Fruit fly (Drosophila melanogaster) whole organism, prepupa: Measurements from ENCODE around the gene MME1.
A peak's percentile ranks its signal among the peaks of the same experiment; 100 is the strongest.

Experiments used
- Blimp-1 ChIP-seq: fragments of 200-800 bp; sonication (Bioruptor generic); optimal IDR thresholded peaks from 3 replicates; lab custom pipeline; 2017; ENCODE audit warnings: missing biosample characterization, missing genetic modification characterization, mild to moderate bottlenecking, moderate library complexity, missing genetic modification reagents
- CG10631 ChIP-seq: fragments of 200-800 bp; sonication (Bioruptor generic); optimal IDR thresholded peaks from 2 replicates; lab custom pipeline; 2016; ENCODE audit warnings: missing biosample characterization, missing genetic modification characterization
- CG11294 ChIP-seq: fragments of 200-800 bp; sonication (Bioruptor generic); IDR thresholded peaks from 2 replicates; pipeline ENCODE4 v1.3.6; 2022; ENCODE audit warnings: missing biosample characterization, missing genetic modification characterization
- CG11762 ChIP-seq: fragments of 200-800 bp; sonication (Bioruptor generic); optimal IDR thresholded peaks from 3 replicates; lab custom pipeline; 2016; ENCODE audit warnings: missing biosample characterization, missing genetic modification characterization; ENCODE audit not compliant: insufficient read depth
- CG11902 ChIP-seq: fragments of 200-800 bp; sonication (Bioruptor generic); optimal IDR thresholded peaks from 3 replicates; lab custom pipeline; 2016; ENCODE audit warnings: missing biosample characterization, missing genetic modification characterization
- CG1621 ChIP-seq: fragments of 200-800 bp; sonication (Bioruptor generic); optimal IDR thresholded peaks from 3 replicates; lab custom pipeline; 2018; ENCODE audit warnings: missing biosample characterization, mild to moderate bottlenecking, missing genetic modification characterization
- CG16779 ChIP-seq: fragments of 200-800 bp; sonication (Bioruptor generic); optimal IDR thresholded peaks from 3 replicates; lab custom pipeline; 2017; ENCODE audit warnings: missing biosample characterization, mild to moderate bottlenecking, missing genetic modification characterization
- CG3032 ChIP-seq: fragments of 200-800 bp; optimal IDR thresholded peaks from 2 replicates; lab custom pipeline; 2019; ENCODE audit warnings: missing biosample characterization, mild to moderate bottlenecking, missing genetic modification characterization, moderate library complexity
- CG31627 ChIP-seq: fragments of 200-800 bp; sonication (Bioruptor generic); optimal IDR thresholded peaks from 3 replicates; lab custom pipeline; 2016; ENCODE audit warnings: missing biosample characterization, missing genetic modification characterization
- CG32006 ChIP-seq: fragments of 200-800 bp; sonication (Bioruptor generic); optimal IDR thresholded peaks from 3 replicates; lab custom pipeline; 2017; ENCODE audit warnings: missing biosample characterization, mild to moderate bottlenecking, missing genetic modification characterization
- CG34406 ChIP-seq: fragments of 200-800 bp; sonication (Bioruptor generic); optimal IDR thresholded peaks from 3 replicates; lab custom pipeline; 2016; ENCODE audit warnings: missing biosample characterization, missing genetic modification characterization
- CG3919 ChIP-seq: fragments of 200-800 bp; sonication (Bioruptor generic); optimal IDR thresholded peaks from 3 replicates; lab custom pipeline; 2016; ENCODE audit warnings: missing biosample characterization, missing genetic modification characterization
- CG4318 ChIP-seq: fragments of 200-800 bp; sonication (Bioruptor generic); optimal IDR thresholded peaks from 3 replicates; lab custom pipeline; 2017; ENCODE audit warnings: missing biosample characterization, mild to moderate bottlenecking, missing genetic modification characterization
- CG6163 ChIP-seq: fragments of 200-800 bp; sonication (Bioruptor generic); IDR thresholded peaks from 3 replicates; pipeline ENCODE4 v1.3.6; 2022; ENCODE audit warnings: missing biosample characterization, missing genetic modification characterization
- CG6276 ChIP-seq: fragments of 200-800 bp; sonication (Bioruptor generic); optimal IDR thresholded peaks from 2 replicates; lab custom pipeline; 2017; ENCODE audit warnings: missing biosample characterization, mild to moderate bottlenecking, missing genetic modification characterization
- CG6792 ChIP-seq: fragments of 200-800 bp; sonication (Bioruptor generic); optimal IDR thresholded peaks from 3 replicates; lab custom pipeline; 2016; ENCODE audit warnings: missing biosample characterization, missing genetic modification characterization
- CG6808 ChIP-seq: fragments of 200-800 bp; sonication (Bioruptor generic); optimal IDR thresholded peaks from 3 replicates; lab custom pipeline; 2017; ENCODE audit warnings: missing biosample characterization, missing genetic modification characterization, mild to moderate bottlenecking, moderate library complexity, missing genetic modification reagents
- CG7368 ChIP-seq: fragments of 200-800 bp; sonication (Bioruptor generic); optimal IDR thresholded peaks from 3 replicates; lab custom pipeline; 2016; ENCODE audit warnings: missing biosample characterization, missing genetic modification characterization
- CG8119 ChIP-seq: fragments of 200-800 bp; sonication (Bioruptor generic); IDR thresholded peaks from 3 replicates; pipeline ENCODE4 v1.3.6; 2022; ENCODE audit warnings: missing biosample characterization, missing genetic modification characterization
- CG8319 ChIP-seq: fragments of 200-800 bp; sonication (Bioruptor generic); optimal IDR thresholded peaks from 3 replicates; lab custom pipeline; 2016; ENCODE audit warnings: missing biosample characterization, missing genetic modification characterization
- CG8632 ChIP-seq: fragments of 200-800 bp; sonication (Bioruptor generic); optimal IDR thresholded peaks from 3 replicates; lab custom pipeline; 2016; ENCODE audit warnings: missing biosample characterization, missing genetic modification characterization
- CG9139 ChIP-seq: fragments of 200-800 bp; sonication (Bioruptor generic); optimal IDR thresholded peaks from 3 replicates; lab custom pipeline; 2017; ENCODE audit warnings: missing biosample characterization, mild to moderate bottlenecking, missing genetic modification characterization
- Eip75B ChIP-seq: fragments of 200-800 bp; sonication (Bioruptor generic); optimal IDR thresholded peaks from 3 replicates; lab custom pipeline; 2016; ENCODE audit warnings: missing biosample characterization, missing genetic modification characterization
- Eip78C ChIP-seq: fragments of 200-800 bp; sonication (Bioruptor generic); peaks from one replicate; lab custom pipeline; 2016; ENCODE audit warnings: missing biosample characterization, missing genetic modification characterization
- Eip93F ChIP-seq: fragments of 200-800 bp; sonication (Bioruptor generic); optimal IDR thresholded peaks from 2 replicates; lab custom pipeline; 2016; ENCODE audit warnings: missing biosample characterization, mild to moderate bottlenecking, missing genetic modification characterization
- Ets21C ChIP-seq: fragments of 200-800 bp; sonication (Bioruptor generic); optimal IDR thresholded peaks from 3 replicates; lab custom pipeline; 2016; ENCODE audit warnings: missing biosample characterization, missing genetic modification characterization
- Ets96B ChIP-seq: fragments of 200-800 bp; optimal IDR thresholded peaks from 2 replicates; lab custom pipeline; 2019; ENCODE audit warnings: missing biosample characterization, mild to moderate bottlenecking, missing genetic modification characterization, moderate library complexity
- Hr38 ChIP-seq: sonication (Bioruptor generic); optimal IDR thresholded peaks from 2 replicates; lab custom pipeline; 2016; ENCODE audit warnings: missing biosample characterization, missing genetic modification characterization
- Hr4 ChIP-seq: fragments of 200-800 bp; sonication (Bioruptor generic); optimal IDR thresholded peaks from 3 replicates; lab custom pipeline; 2016; ENCODE audit warnings: missing biosample characterization, missing genetic modification characterization
- Lpt ChIP-seq: fragments of 200-800 bp; sonication (Bioruptor generic); optimal IDR thresholded peaks from 3 replicates; lab custom pipeline; 2016; ENCODE audit warnings: missing biosample characterization, missing genetic modification characterization
- Met ChIP-seq: fragments of 200-800 bp; sonication (Bioruptor generic); optimal IDR thresholded peaks from 3 replicates; lab custom pipeline; 2016; ENCODE audit warnings: missing biosample characterization, missing genetic modification characterization
- OdsH ChIP-seq: fragments of 200-800 bp; sonication (Bioruptor generic); optimal IDR thresholded peaks from 3 replicates; lab custom pipeline; 2016; ENCODE audit warnings: missing biosample characterization, missing genetic modification characterization
- Sox102F ChIP-seq: fragments of 200-800 bp; sonication (Bioruptor generic); optimal IDR thresholded peaks from 2 replicates; lab custom pipeline; 2016; ENCODE audit warnings: missing biosample characterization, mild to moderate bottlenecking, missing genetic modification characterization
- Sox14 ChIP-seq: fragments of 200-800 bp; sonication (Bioruptor generic); optimal IDR thresholded peaks from 3 replicates; lab custom pipeline; 2016; ENCODE audit warnings: missing biosample characterization, missing genetic modification characterization
- Sox15 ChIP-seq: fragments of 200-800 bp; sonication (Bioruptor generic); optimal IDR thresholded peaks from 3 replicates; lab custom pipeline; 2016; ENCODE audit warnings: missing biosample characterization, missing genetic modification characterization
- achi ChIP-seq: fragments of 200-800 bp; sonication (Bioruptor generic); optimal IDR thresholded peaks from 3 replicates; lab custom pipeline; 2016; ENCODE audit warnings: missing biosample characterization, missing genetic modification characterization
- acj6 ChIP-seq: fragments of 200-800 bp; sonication (Bioruptor generic); optimal IDR thresholded peaks from 3 replicates; lab custom pipeline; 2016; ENCODE audit warnings: missing biosample characterization, missing genetic modification characterization
- cyc ChIP-seq: fragments of 200-800 bp; sonication (Bioruptor generic); optimal IDR thresholded peaks from 3 replicates; lab custom pipeline; 2016; ENCODE audit warnings: missing biosample characterization, missing genetic modification characterization
- dac ChIP-seq: fragments of 200-800 bp; sonication (Bioruptor generic); optimal IDR thresholded peaks from 2 replicates; lab custom pipeline; 2017; ENCODE audit warnings: missing biosample characterization, mild to moderate bottlenecking, missing genetic modification characterization
- esn ChIP-seq: fragments of 200-800 bp; sonication (Bioruptor generic); optimal IDR thresholded peaks from 2 replicates; lab custom pipeline; 2016; ENCODE audit warnings: missing biosample characterization, mild to moderate bottlenecking, missing genetic modification characterization, moderate library complexity
- fd59A ChIP-seq: fragments of 200-800 bp; sonication (Bioruptor generic); optimal IDR thresholded peaks from 2 replicates; lab custom pipeline; 2017; ENCODE audit warnings: missing biosample characterization, mild to moderate bottlenecking, missing genetic modification characterization, missing genetic modification reagents
- fkh ChIP-seq: fragments of 200-800 bp; sonication (Bioruptor generic); optimal IDR thresholded peaks from 3 replicates; lab custom pipeline; 2017; ENCODE audit warnings: missing biosample characterization, mild to moderate bottlenecking, missing genetic modification characterization, moderate library complexity
- net ChIP-seq: fragments of 200-800 bp; sonication (Bioruptor generic); optimal IDR thresholded peaks from 3 replicates; lab custom pipeline; 2016; ENCODE audit warnings: missing biosample characterization, missing genetic modification characterization
- pdm3 ChIP-seq: fragments of 200-800 bp; sonication (Bioruptor generic); optimal IDR thresholded peaks from 3 replicates; lab custom pipeline; 2016; ENCODE audit warnings: missing biosample characterization, missing genetic modification characterization
- salr ChIP-seq, 2 experiments: fragments of 200-800 bp; sonication (Bioruptor generic); optimal IDR thresholded peaks; 3 replicates each; lab custom pipeline; 2016 to 2018; ENCODE audit warnings: missing biosample characterization in 2 of 2, missing genetic modification characterization in 2 of 2, mild to moderate bottlenecking in 1 of 2
- spab ChIP-seq: fragments of 200-800 bp; sonication (Bioruptor generic); optimal IDR thresholded peaks from 2 replicates; lab custom pipeline; 2017; ENCODE audit warnings: missing biosample characterization, mild to moderate bottlenecking, missing genetic modification characterization, missing genetic modification reagents
- svp ChIP-seq: fragments of 200-800 bp; sonication (Bioruptor generic); peaks from one replicate; lab custom pipeline; 2016; ENCODE audit warnings: missing biosample characterization, missing genetic modification characterization
- topi ChIP-seq: fragments of 200-800 bp; sonication (Bioruptor generic); optimal IDR thresholded peaks from 3 replicates; lab custom pipeline; 2016; ENCODE audit warnings: missing biosample characterization, missing genetic modification characterization
- vri ChIP-seq: fragments of 200-800 bp; sonication (Bioruptor generic); optimal IDR thresholded peaks from 3 replicates; lab custom pipeline; 2016; ENCODE audit warnings: missing biosample characterization, mild to moderate bottlenecking, missing genetic modification characterization

Gene MME1

dm6 chr2L:7051740-7052139 lies 24.4 kb downstream of the MME1 start:
- TF ChIP-seq fkh (GFP tag; lab: Kevin White, UChicago) (no peak), CG31627 (GFP tag; lab: Kevin White, UChicago) (no peak), CG6163 (GFP tag; lab: Robert Waterston, UW) (no peak), Ets21C (GFP tag; lab: Kevin White, UChicago) (no peak), Eip78C (GFP tag; lab: Kevin White, UChicago) (peak; percentile 45)

DNA sequence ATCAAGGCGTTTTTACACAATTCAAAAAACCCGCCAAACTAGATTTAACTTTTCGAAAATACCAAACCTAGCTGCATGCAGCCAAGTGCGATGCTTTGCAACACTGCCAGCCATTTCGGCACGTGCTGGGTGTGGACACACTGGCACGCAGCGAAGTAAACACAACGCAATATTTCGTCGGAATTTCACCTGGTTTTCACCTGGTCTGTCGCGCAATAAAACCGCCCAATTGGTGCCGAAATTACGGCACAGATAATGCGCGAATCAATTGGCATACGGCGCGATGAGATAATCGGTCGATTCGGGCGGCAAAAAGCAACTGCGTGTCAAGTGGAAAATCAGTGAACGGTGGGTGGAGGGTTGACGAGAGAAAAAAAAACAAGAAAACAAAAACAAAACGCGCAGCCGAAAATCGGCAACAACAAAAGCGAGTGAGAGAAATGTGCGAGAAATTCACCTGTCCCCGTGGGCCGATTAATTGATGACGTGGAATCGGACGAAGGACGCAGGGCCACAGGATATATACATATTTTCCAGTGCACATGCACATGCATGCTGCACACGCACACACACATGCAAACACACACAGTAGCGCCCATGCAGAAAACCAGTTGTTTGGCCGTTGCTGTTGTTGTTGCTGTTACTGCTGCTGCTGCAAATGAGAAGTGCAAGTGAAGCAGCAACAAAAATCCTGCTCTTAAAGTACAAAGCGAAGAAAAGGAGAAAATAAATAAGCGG lies 29.0 kb downstream of the MME1 start, which contains the start of gene Mnn1:
TSS of gene Mnn1 (plus strand) at position 113 of the 738 bp plus-strand sequence.
- TF ChIP-seq Lpt (GFP tag; lab: Kevin White, UChicago) (no peak), CG7368 (GFP tag; lab: Kevin White, UChicago) (no peak), Hr38 (GFP tag; lab: Kevin White, UChicago) (no peak), CG32006 (no peak), salr (GFP tag; optimal IDR thresholded peaks at IDR 0.05; lab: Kevin White, UChicago) (no peak), Sox102F (GFP tag; lab: Kevin White, UChicago) (no peak), CG8632 (GFP tag; lab: Kevin White, UChicago) (no peak), Eip78C (GFP tag; lab: Kevin White, UChicago) (peak; percentile 76), CG8319 (GFP tag; lab: Kevin White, UChicago) (no peak), OdsH (no peak), Blimp-1 (GFP tag; lab: Kevin White, UChicago) (peak; percentile 77), achi (GFP tag; lab: Kevin White, UChicago) (no peak), CG11762 (GFP tag; lab: Kevin White, UChicago) (no peak), CG6792 (GFP tag; lab: Kevin White, UChicago) (no peak), net (GFP tag; lab: Kevin White, UChicago) (no peak), CG10631 (GFP tag; lab: Kevin White, UChicago) (no peak), Sox15 (no peak), CG31627 (GFP tag; lab: Kevin White, UChicago) (peak; percentile 7), dac (GFP tag; lab: Kevin White, UChicago) (no peak), CG8119 (GFP tag; lab: Robert Waterston, UW) (peak; percentile 63; the same call in 2 of the 3 replicates), CG9139 (GFP tag; lab: Kevin White, UChicago) (no peak), CG6163 (GFP tag; lab: Robert Waterston, UW) (no peak; the same call in 2 of the 3 replicates), Hr4 (GFP tag; lab: Kevin White, UChicago) (no peak), acj6 (GFP tag; lab: Kevin White, UChicago) (no peak), CG3919 (GFP tag; lab: Kevin White, UChicago) (no peak), spab (GFP tag; lab: Kevin White, UChicago) (no peak), vri (peak; percentile 99), CG11294 (GFP tag; lab: Robert Waterston, UW) (no peak), Ets21C (GFP tag; lab: Kevin White, UChicago) (no peak), topi (peak; percentile 49), CG11902 (GFP tag; lab: Kevin White, UChicago) (no peak), Met (GFP tag; lab: Kevin White, UChicago) (no peak), CG1621 (tag; lab: Kevin White, UChicago) (no peak), CG6808 (GFP tag; lab: Kevin White, UChicago) (no peak), Ets96B (tag; lab: Kevin White, UChicago) (no peak), Sox14 (GFP tag; lab: Kevin White, UChicago) (peak; percentile 46), CG6276 (no peak), CG34406 (GFP tag; lab: Kevin White, UChicago) (no peak), fd59A (GFP tag; lab: Kevin White, UChicago) (no peak), svp (no peak), pdm3 (GFP tag; lab: Kevin White, UChicago) (no peak), esn (GFP tag; lab: Kevin White, UChicago) (peak; percentile 48), CG4318 (GFP tag; lab: Kevin White, UChicago) (no peak), CG3032 (tag; lab: Kevin White, UChicago) (peak; percentile 30), CG16779 (tag; lab: Kevin White, UChicago) (no peak), Eip75B (GFP tag; lab: Kevin White, UChicago) (peak; percentile 24), Eip93F (peak; percentile 63), cyc (GFP tag; lab: Kevin White, UChicago) (peak; percentile 23)
